Worm (Caenorhabditis elegans) whole organism, L4 larva: ENCODE results near the gene clh-6.

Source experiments
- Y5F2A.4 ChIP-seq: fragments of 200-800 bp; sonication (Bioruptor generic); optimal IDR thresholded peaks from 2 replicates; lab custom pipeline; 2018; ENCODE audit warnings: mild to moderate bottlenecking, missing genetic modification characterization, missing compliant biosample characterization
- aly-2 ChIP-seq: sonication (generic microtip); optimal IDR thresholded peaks from 2 replicates; lab custom pipeline; 2018; ENCODE audit warnings: missing biosample characterization, missing genetic modification characterization
- ceh-28 ChIP-seq: fragments of 150-350 bp; optimal IDR thresholded peaks from 2 replicates; lab custom pipeline; 2014; ENCODE audit warnings: missing biosample characterization, missing genetic modification reagents, missing genetic modification characterization
- ceh-44 ChIP-seq: fragments of 200-800 bp; sonication (Bioruptor generic); IDR thresholded peaks from 2 replicates; pipeline ENCODE4 v1.3.6; 2022; ENCODE audit warnings: missing genetic modification reagents, missing genetic modification characterization, missing compliant biosample characterization
- spr-1 ChIP-seq: sonication (generic microtip); optimal IDR thresholded peaks from 2 replicates; lab custom pipeline; 2016; ENCODE audit warnings: mild to moderate bottlenecking, missing genetic modification characterization, missing compliant biosample characterization
- ztf-11 ChIP-seq: fragments of 150-350 bp; optimal IDR thresholded peaks from 2 replicates; lab custom pipeline; 2014; ENCODE audit warnings: missing biosample characterization, missing genetic modification characterization

ce11 chrV:12032060-12032459 is 31.1 kb downstream of the clh-6 start, which contains the start of gene pkc-1:
- TF ChIP-seq ceh-44 (GFP tag; lab: Robert Waterston, UW) (no peak), Y5F2A.4 (GFP tag; lab: Kevin White, UChicago) (no peak), ceh-28 (tag; lab: Kevin White, UChicago) (no peak), spr-1 (tag; lab: Kevin White, UChicago) (no peak), aly-2 (tag; lab: Kevin White, UChicago) (no peak), ztf-11 (tag; lab: Kevin White, UChicago) (no peak)
